Worm (Caenorhabditis elegans) whole organism, early embryonic: Measurements from ENCODE around the gene K10D11.4.

Experiments
- B0310.2 ChIP-seq: sonication (generic microtip); optimal IDR thresholded peaks from 2 replicates; lab custom pipeline; 2016; ENCODE audit warnings: mild to moderate bottlenecking, missing genetic modification characterization, missing compliant biosample characterization
- F13C5.2 ChIP-seq: sonication (generic microtip); optimal IDR thresholded peaks from 2 replicates; lab custom pipeline; 2017; ENCODE audit warnings: mild to moderate bottlenecking, missing genetic modification characterization, inconsistent platforms, missing compliant biosample characterization
- aly-1 ChIP-seq: sonication (generic microtip); optimal IDR thresholded peaks from 2 replicates; lab custom pipeline; 2016; ENCODE audit warnings: missing genetic modification characterization, missing compliant biosample characterization
- ama-1 ChIP-seq: fragments of 150-350 bp; optimal IDR thresholded peaks from 2 replicates; lab custom pipeline; 2014
- ceh-13 ChIP-seq: fragments of 200-800 bp; sonication (Bioruptor generic); optimal IDR thresholded peaks from 2 replicates; lab custom pipeline; 2018; ENCODE audit warnings: mild to moderate bottlenecking, missing genetic modification characterization, missing compliant biosample characterization
- ceh-36 ChIP-seq: sonication (generic microtip); optimal IDR thresholded peaks from 2 replicates; lab custom pipeline; 2016; ENCODE audit warnings: missing genetic modification characterization, inconsistent platforms, missing compliant biosample characterization
- hmbx-1 ChIP-seq: sonication (generic microtip); optimal IDR thresholded peaks from 2 replicates; lab custom pipeline; 2016; ENCODE audit warnings: mild to moderate bottlenecking, missing genetic modification characterization, missing compliant biosample characterization
- hnd-1 ChIP-seq: sonication (generic microtip); optimal IDR thresholded peaks from 2 replicates; lab custom pipeline; 2016; ENCODE audit warnings: missing genetic modification characterization, missing compliant biosample characterization
- pes-1 ChIP-seq: fragments of 200-800 bp; sonication (Bioruptor generic); IDR thresholded peaks from 2 replicates; pipeline ENCODE4 v1.3.6; 2022; ENCODE audit warnings: missing genetic modification reagents, missing genetic modification characterization, missing compliant biosample characterization
- scrt-1 ChIP-seq: fragments of 200-800 bp; sonication (Bioruptor generic); IDR thresholded peaks from 2 replicates; pipeline ENCODE4 v1.3.6; 2022; ENCODE audit warnings: missing genetic modification characterization, missing compliant biosample characterization
- sea-1 ChIP-seq: fragments of 200-800 bp; sonication (Bioruptor generic); conservative IDR thresholded peaks from 2 replicates; pipeline ENCODE4 v1.3.6; 2022; ENCODE audit warnings: missing genetic modification characterization, missing compliant biosample characterization
- tbx-11 ChIP-seq: fragments of 200-800 bp; sonication (Bioruptor generic); IDR thresholded peaks from 2 replicates; pipeline ENCODE4 v1.3.6; 2022; ENCODE audit warnings: missing genetic modification characterization, missing compliant biosample characterization
- tbx-37 ChIP-seq: fragments of 200-800 bp; sonication (Bioruptor generic); conservative IDR thresholded peaks from 2 replicates; pipeline ENCODE4 v1.3.6; 2022; ENCODE audit warnings: missing genetic modification reagents, missing genetic modification characterization, missing compliant biosample characterization

- TF ChIP-seq tbx-11 (no peak), ama-1 (lab: Kevin White, UChicago) (no peak), ceh-36 (tag; lab: Kevin White, UChicago) (no peak), hnd-1 (tag; lab: Kevin White, UChicago) (no peak), ceh-13 (no peak), tbx-37 (GFP tag; lab: Robert Waterston, UW) (no peak), scrt-1 (GFP tag; lab: Robert Waterston, UW) (no peak), sea-1 (GFP tag; lab: Robert Waterston, UW) (0 out of 2 replicates have a peak, but pooled peaks have one; percentile 18), hmbx-1 (tag; lab: Kevin White, UChicago) (no peak), B0310.2 (tag; lab: Kevin White, UChicago) (no peak), pes-1 (GFP tag; lab: Robert Waterston, UW) (no peak), aly-1 (tag; lab: Kevin White, UChicago) (no peak), F13C5.2 (no peak)
These were observed 33.7 kb upstream of the K10D11.4 start for ce11 chrIV:13027801-13028641.
